Worm (Caenorhabditis elegans) whole organism, midembryonic: ENCODE measurements around the gene srx-6.

Experiments used
- flt-1 ChIP-seq: fragments of 200-800 bp; sonication (Bioruptor generic); IDR thresholded peaks from 2 replicates; pipeline ENCODE4 v1.3.6; 2022; ENCODE audit warnings: missing genetic modification characterization, missing compliant biosample characterization
- ref-1 ChIP-seq: fragments of 200-800 bp; sonication (Bioruptor generic); conservative IDR thresholded peaks from 2 replicates; pipeline ENCODE4 v1.3.6; 2022; ENCODE audit warnings: missing genetic modification reagents, missing genetic modification characterization, missing compliant biosample characterization

- TF ChIP-seq ref-1 (GFP tag; lab: Robert Waterston, UW), result no peak
- TF ChIP-seq flt-1 (GFP tag; lab: Robert Waterston, UW), result no peak
These were observed at the start of gene srx-6 for ce11 chrV:7313233-7313632.
